Worm (Caenorhabditis elegans) whole organism, late embryonic: Measurements from ENCODE around the gene Y17D7B.3.

Experiments used
- C38D4.7 ChIP-seq: fragments of 200-800 bp; sonication (Bioruptor generic); optimal IDR thresholded peaks from 2 replicates; lab custom pipeline; 2018; ENCODE audit warnings: mild to moderate bottlenecking, missing genetic modification characterization, moderate library complexity, missing compliant biosample characterization
- F13H6.1 ChIP-seq: sonication (generic microtip); optimal IDR thresholded peaks from 2 replicates; lab custom pipeline; 2016; ENCODE audit warnings: missing genetic modification characterization, missing compliant biosample characterization
- K09A11.1 ChIP-seq: sonication (generic microtip); optimal IDR thresholded peaks from 2 replicates; lab custom pipeline; 2017; ENCODE audit warnings: antibody characterized with exemption, mild to moderate bottlenecking, missing genetic modification characterization, missing compliant biosample characterization; ENCODE audit not compliant: insufficient read depth
- Y22D7AL.16 ChIP-seq: sonication (generic microtip); optimal IDR thresholded peaks from 2 replicates; lab custom pipeline; 2016; ENCODE audit warnings: missing genetic modification characterization, missing compliant biosample characterization
- ahr-1 ChIP-seq: sonication (generic microtip); optimal IDR thresholded peaks from 2 replicates; lab custom pipeline; 2016; ENCODE audit warnings: missing genetic modification characterization, missing compliant biosample characterization
- ceh-14 ChIP-seq: sonication (generic microtip); optimal IDR thresholded peaks from 2 replicates; lab custom pipeline; 2016; ENCODE audit warnings: missing genotype, missing genetic modification characterization, missing compliant biosample characterization
- ceh-18 ChIP-seq: sonication (generic microtip); optimal IDR thresholded peaks from 2 replicates; lab custom pipeline; 2016; ENCODE audit warnings: missing genetic modification characterization, missing compliant biosample characterization
- ceh-31 ChIP-seq: sonication (generic microtip); optimal IDR thresholded peaks from 2 replicates; lab custom pipeline; 2016; ENCODE audit warnings: missing genetic modification characterization, missing compliant biosample characterization
- ceh-34 ChIP-seq: sonication (generic microtip); optimal IDR thresholded peaks from 2 replicates; lab custom pipeline; 2016; ENCODE audit warnings: mild to moderate bottlenecking, missing genetic modification characterization, missing compliant biosample characterization
- ceh-45 ChIP-seq: fragments of 200-800 bp; sonication (Bioruptor generic); IDR thresholded peaks from 2 replicates; pipeline ENCODE4 v1.3.6; 2022; ENCODE audit warnings: missing genetic modification reagents, missing genetic modification characterization, missing compliant biosample characterization
- ceh-48 ChIP-seq: sonication (generic microtip); optimal IDR thresholded peaks from 2 replicates; lab custom pipeline; 2016; ENCODE audit warnings: missing genetic modification characterization, inconsistent platforms, missing compliant biosample characterization
- ceh-6 ChIP-seq: fragments of 200-800 bp; sonication (Bioruptor generic); optimal IDR thresholded peaks from 2 replicates; lab custom pipeline; 2018; ENCODE audit warnings: mild to moderate bottlenecking, missing genetic modification characterization, missing compliant biosample characterization
- ceh-9 ChIP-seq: sonication (generic microtip); optimal IDR thresholded peaks from 2 replicates; lab custom pipeline; 2016; ENCODE audit warnings: mild to moderate bottlenecking, missing genetic modification characterization, inconsistent platforms, missing compliant biosample characterization
- dmd-4 ChIP-seq: sonication (generic microtip); optimal IDR thresholded peaks from 2 replicates; lab custom pipeline; 2016; ENCODE audit warnings: borderline replicate concordance, missing genetic modification characterization, missing compliant biosample characterization
- elt-2 ChIP-seq: sonication (generic microtip); optimal IDR thresholded peaks from 2 replicates; lab custom pipeline; 2016; ENCODE audit warnings: missing genetic modification reagents, missing genetic modification characterization, missing compliant biosample characterization
- ets-4 ChIP-seq: sonication (generic microtip); optimal IDR thresholded peaks from 2 replicates; lab custom pipeline; 2016; ENCODE audit warnings: missing genetic modification characterization, missing compliant biosample characterization
- eyg-1 ChIP-seq: sonication (generic microtip); optimal IDR thresholded peaks from 2 replicates; lab custom pipeline; 2016; ENCODE audit warnings: missing genotype, missing genetic modification characterization, missing compliant biosample characterization
- fax-1 ChIP-seq: sonication (generic microtip); optimal IDR thresholded peaks from 2 replicates; lab custom pipeline; 2016; ENCODE audit warnings: missing genotype, missing genetic modification characterization, missing compliant biosample characterization
- fkh-10 ChIP-seq: fragments of 150-350 bp; optimal IDR thresholded peaks from 2 replicates; lab custom pipeline; 2014; ENCODE audit warnings: missing biosample characterization, missing genetic modification reagents, missing genetic modification characterization
- gmeb-2 ChIP-seq: sonication (generic microtip); optimal IDR thresholded peaks from 2 replicates; lab custom pipeline; 2016; ENCODE audit warnings: missing genetic modification characterization, inconsistent platforms, missing compliant biosample characterization
- hlh-13 ChIP-seq: fragments of 200-800 bp; sonication (Bioruptor generic); optimal IDR thresholded peaks from 2 replicates; lab custom pipeline; 2018; ENCODE audit warnings: mild to moderate bottlenecking, missing genetic modification characterization, missing compliant biosample characterization
- hlh-15 ChIP-seq: sonication (generic microtip); optimal IDR thresholded peaks from 2 replicates; lab custom pipeline; 2016; ENCODE audit warnings: missing genetic modification characterization, missing compliant biosample characterization
- hlh-6 ChIP-seq: sonication (generic microtip); optimal IDR thresholded peaks from 2 replicates; lab custom pipeline; 2016; ENCODE audit warnings: missing genotype, missing genetic modification characterization, missing compliant biosample characterization
- lin-11 ChIP-seq: fragments of 200-800 bp; sonication (Bioruptor generic); optimal IDR thresholded peaks from 2 replicates; lab custom pipeline; 2018; ENCODE audit warnings: mild to moderate bottlenecking, missing genetic modification characterization, missing compliant biosample characterization
- mec-3 ChIP-seq: sonication (generic microtip); optimal IDR thresholded peaks from 2 replicates; lab custom pipeline; 2016; ENCODE audit warnings: borderline replicate concordance, missing genetic modification characterization, missing compliant biosample characterization
- nhr-11 ChIP-seq: fragments of 150-350 bp; optimal IDR thresholded peaks from 2 replicates; lab custom pipeline; 2014; ENCODE audit warnings: missing biosample characterization, missing genetic modification characterization
- pat-9 ChIP-seq: fragments of 200-800 bp; sonication (Bioruptor generic); optimal IDR thresholded peaks from 2 replicates; lab custom pipeline; 2018; ENCODE audit warnings: mild to moderate bottlenecking, missing genetic modification characterization, moderate library complexity, missing compliant biosample characterization
- pha-4 ChIP-seq: fragments of 150-350 bp; optimal IDR thresholded peaks from 2 replicates; lab custom pipeline; 2018; ENCODE audit warnings: missing biosample characterization, missing genetic modification reagents, missing genetic modification characterization
- pqm-1 ChIP-seq: sonication (generic microtip); optimal IDR thresholded peaks from 2 replicates; lab custom pipeline; 2016; ENCODE audit warnings: missing genetic modification characterization, missing compliant biosample characterization
- pros-1 ChIP-seq: fragments of 150-350 bp; optimal IDR thresholded peaks from 2 replicates; lab custom pipeline; 2014; ENCODE audit warnings: missing biosample characterization, missing genetic modification reagents, missing genetic modification characterization
- rnt-1 ChIP-seq: sonication (generic microtip); optimal IDR thresholded peaks from 2 replicates; lab custom pipeline; 2016; ENCODE audit warnings: missing genetic modification characterization, missing compliant biosample characterization
- sox-2 ChIP-seq: fragments of 200-800 bp; sonication (Bioruptor generic); IDR thresholded peaks from 2 replicates; pipeline ENCODE4 v1.3.6; 2022; ENCODE audit warnings: missing genetic modification reagents, missing genetic modification characterization, missing compliant biosample characterization
- sox-4 ChIP-seq: sonication (generic microtip); optimal IDR thresholded peaks from 2 replicates; lab custom pipeline; 2017; ENCODE audit warnings: mild to moderate bottlenecking, missing genetic modification characterization, inconsistent platforms, missing compliant biosample characterization
- syd-9 ChIP-seq: sonication (generic microtip); optimal IDR thresholded peaks from 2 replicates; lab custom pipeline; 2016; ENCODE audit warnings: mild to moderate bottlenecking, missing genetic modification characterization, moderate library complexity, missing compliant biosample characterization
- tbx-7 ChIP-seq: sonication (generic microtip); optimal IDR thresholded peaks from 2 replicates; lab custom pipeline; 2016; ENCODE audit warnings: missing genotype, missing genetic modification characterization, missing compliant biosample characterization
- ttx-3 ChIP-seq: sonication (generic microtip); optimal IDR thresholded peaks from 2 replicates; lab custom pipeline; 2016; ENCODE audit warnings: missing genetic modification reagents, missing genetic modification characterization, missing compliant biosample characterization
- unc-42 ChIP-seq: sonication (generic microtip); optimal IDR thresholded peaks from 2 replicates; lab custom pipeline; 2016; ENCODE audit warnings: missing genotype, missing genetic modification characterization, missing compliant biosample characterization
- unc-55 ChIP-seq: sonication (generic microtip); optimal IDR thresholded peaks from 2 replicates; lab custom pipeline; 2017; ENCODE audit warnings: missing biosample characterization, missing genetic modification reagents, missing genetic modification characterization
- unc-86 ChIP-seq: sonication (generic microtip); optimal IDR thresholded peaks from 2 replicates; lab custom pipeline; 2016; ENCODE audit warnings: missing genetic modification characterization, missing compliant biosample characterization
- zip-5 ChIP-seq: sonication (generic microtip); optimal IDR thresholded peaks from 2 replicates; lab custom pipeline; 2016; ENCODE audit warnings: missing genetic modification characterization, missing compliant biosample characterization

The Y17D7B.3 gene

DNA sequence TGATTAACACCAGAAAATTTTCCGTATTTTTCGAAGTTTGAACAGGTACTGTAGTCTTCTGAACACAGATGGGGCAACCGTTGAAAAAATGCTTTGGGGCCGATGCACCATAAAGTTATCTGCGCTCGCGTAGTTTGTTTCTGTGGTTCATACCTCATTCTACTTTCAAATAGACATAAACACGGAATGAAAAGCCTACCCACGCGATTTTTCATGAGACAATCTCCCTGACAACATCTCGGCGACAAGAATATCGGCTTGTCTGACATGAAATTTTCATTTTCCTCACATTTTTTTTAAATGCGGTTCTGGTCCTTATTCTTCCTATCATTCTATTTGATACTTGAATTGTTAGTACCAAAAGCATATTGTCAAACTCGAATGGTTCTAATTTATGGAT, 13.8 kb downstream of the Y17D7B.3 start, which contains the start of gene clec-257:
TSS of gene clec-257 (plus strand) at position 301 of the 400 bp plus-strand sequence.
- no peak for TF ChIP-seq sox-4 (tag; lab: Kevin White, UChicago)
- no peak for TF ChIP-seq elt-2 (tag; lab: Kevin White, UChicago)
- TF ChIP-seq syd-9 (tag; lab: Kevin White, UChicago), result no peak
- no peak for TF ChIP-seq hlh-15 (tag; lab: Kevin White, UChicago)
- TF ChIP-seq fax-1 (tag; lab: Kevin White, UChicago), result no peak
- no peak for TF ChIP-seq ceh-9 (tag; lab: Kevin White, UChicago)
- no peak for TF ChIP-seq ceh-45
- TF ChIP-seq pha-4 (tag; lab: Kevin White, UChicago), result no peak
- TF ChIP-seq nhr-11 (tag; lab: Kevin White, UChicago), result no peak
- no peak for TF ChIP-seq hlh-6 (tag; lab: Kevin White, UChicago)
- TF ChIP-seq ceh-14 (tag; lab: Kevin White, UChicago), result no peak
- no peak for TF ChIP-seq unc-86 (tag; lab: Kevin White, UChicago)
- TF ChIP-seq tbx-7 (tag; lab: Kevin White, UChicago), result no peak
- TF ChIP-seq pat-9, result no peak

DNA sequence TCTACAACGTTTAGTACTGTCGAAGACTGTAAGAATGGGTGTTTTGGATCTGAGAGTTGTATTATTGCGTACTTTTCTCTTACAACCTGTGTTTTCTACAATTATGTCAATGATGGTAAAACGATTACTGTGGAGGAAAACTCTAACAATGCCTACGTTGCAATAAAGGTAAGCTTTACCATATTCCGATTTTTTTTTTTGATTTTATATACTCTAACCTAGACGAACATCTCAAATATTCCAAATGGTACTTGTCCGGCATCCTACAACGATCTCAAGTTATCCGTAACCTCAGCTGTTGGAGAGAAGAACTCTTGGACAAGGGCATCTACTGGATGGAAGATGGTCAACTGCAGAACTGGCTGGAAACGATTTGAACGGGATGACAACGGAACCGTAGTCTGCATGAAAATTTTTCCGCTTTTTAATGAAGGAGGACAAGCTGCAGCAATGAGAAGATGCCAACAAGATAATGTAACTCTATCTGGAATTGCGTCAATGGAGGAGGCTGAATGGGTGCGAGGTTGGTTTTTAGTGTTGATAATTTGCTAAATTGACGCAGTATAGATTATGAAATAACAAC, 14.7 kb downstream of the Y17D7B.3 start:
- no peak for TF ChIP-seq ahr-1 (tag; lab: Kevin White, UChicago)
- no peak for TF ChIP-seq sox-4 (tag; lab: Kevin White, UChicago)
- no peak for TF ChIP-seq F13H6.1 (tag; lab: Kevin White, UChicago)
- no peak for TF ChIP-seq pha-4 (tag; lab: Kevin White, UChicago)
- no peak for TF ChIP-seq ceh-34 (tag; lab: Kevin White, UChicago)
- TF ChIP-seq ceh-18, result no peak

DNA sequence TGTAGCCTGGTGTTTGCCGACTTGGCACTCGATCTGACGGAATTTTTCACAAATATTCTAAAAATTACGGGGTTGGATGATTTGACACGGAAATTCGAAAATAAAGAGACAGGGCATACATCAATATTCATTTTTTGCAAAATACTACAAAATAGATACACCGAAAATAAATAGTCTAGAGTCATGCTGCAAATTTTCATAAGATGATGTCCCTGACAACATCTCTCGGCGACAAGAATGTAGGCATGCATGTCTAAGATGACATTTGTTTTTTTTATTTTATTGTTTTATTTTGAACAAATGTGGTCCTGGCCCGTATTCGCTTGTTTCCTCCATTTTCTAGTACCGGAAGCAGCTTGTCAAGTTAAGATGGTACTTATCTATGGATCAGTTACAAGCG, 15.2 kb downstream of the Y17D7B.3 start, which contains the start of gene clec-256:
TSS of gene clec-256 (plus strand) at position 301 of the 400 bp plus-strand sequence.
- TF ChIP-seq unc-55 (GFP tag; lab: Kevin White, UChicago) (no peak), tbx-7 (tag; lab: Kevin White, UChicago) (no peak), hlh-13 (no peak), K09A11.1 (no peak)

DNA sequence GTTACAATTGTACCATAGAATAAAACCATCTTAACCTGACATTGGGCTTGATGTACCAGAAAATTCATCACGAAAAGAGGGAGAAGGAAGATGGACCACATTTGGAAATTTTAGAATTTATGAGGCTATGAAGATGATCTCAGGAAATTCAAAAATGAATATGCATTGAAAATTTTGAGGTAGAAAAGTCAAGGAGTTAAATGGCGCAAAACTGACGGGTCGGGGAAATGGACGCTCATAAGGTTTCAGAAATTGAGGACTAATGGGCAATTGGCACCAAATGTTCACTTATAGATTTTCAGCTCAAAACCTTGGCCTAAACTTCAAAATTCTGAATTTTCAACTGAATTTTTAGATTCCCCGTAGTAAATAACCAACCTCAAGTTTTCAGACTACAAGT, 16.0 kb downstream of the Y17D7B.3 start, which contains the start of gene clec-255:
TSS of gene clec-255 (minus strand) at position 101 of the 400 bp plus-strand sequence.
- no peak for TF ChIP-seq gmeb-2 (tag; lab: Kevin White, UChicago)
- no peak for TF ChIP-seq fax-1 (tag; lab: Kevin White, UChicago)
- no peak for TF ChIP-seq ceh-14 (tag; lab: Kevin White, UChicago)
- TF ChIP-seq pqm-1 (tag; lab: Kevin White, UChicago), result no peak
- no peak for TF ChIP-seq ceh-6
- TF ChIP-seq Y22D7AL.16 (tag; lab: Kevin White, UChicago), result no peak
- no peak for TF ChIP-seq sox-4 (tag; lab: Kevin White, UChicago)
- TF ChIP-seq rnt-1 (tag; lab: Kevin White, UChicago), result no peak
- no peak for TF ChIP-seq zip-5 (tag; lab: Kevin White, UChicago)
- TF ChIP-seq hlh-15 (tag; lab: Kevin White, UChicago), result no peak
- TF ChIP-seq ceh-18, result no peak
- no peak for TF ChIP-seq pros-1 (tag; lab: Kevin White, UChicago)
- TF ChIP-seq unc-42, result no peak
- TF ChIP-seq, all 69 proteins: peak for 0

DNA sequence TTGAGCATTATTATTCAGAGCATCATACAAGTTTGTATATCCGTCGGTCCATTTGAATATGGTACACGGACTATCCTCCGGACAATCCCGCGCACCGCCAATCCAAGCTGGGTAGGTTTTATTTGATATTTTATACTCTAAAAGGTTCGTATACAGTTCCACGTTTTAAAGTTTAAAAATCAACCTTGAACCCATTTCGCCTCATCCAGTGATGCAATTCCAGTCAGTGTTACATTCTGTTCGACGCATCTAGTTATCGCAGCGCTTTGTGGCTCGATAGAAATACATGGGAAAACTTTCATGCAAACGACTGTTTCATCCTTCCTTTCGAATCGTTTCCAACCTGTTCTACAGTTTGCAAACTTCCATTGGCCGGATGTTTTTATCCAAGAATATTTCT, 16.7 kb downstream of the Y17D7B.3 start:
- TF ChIP-seq rnt-1 (tag; lab: Kevin White, UChicago) (no peak), ceh-18 (no peak), ceh-48 (tag; lab: Kevin White, UChicago) (no peak), sox-2 (GFP tag; lab: Robert Waterston, UW) (no peak), C38D4.7 (GFP tag; lab: Kevin White, UChicago) (no peak), ceh-31 (tag; lab: Kevin White, UChicago) (no peak), fkh-10 (GFP tag; lab: Kevin White, UChicago) (no peak), ttx-3 (no peak), dmd-4 (tag; lab: Kevin White, UChicago) (no peak), unc-86 (tag; lab: Kevin White, UChicago) (no peak), mec-3 (no peak), eyg-1 (tag; lab: Kevin White, UChicago) (no peak), gmeb-2 (tag; lab: Kevin White, UChicago) (no peak), ets-4 (no peak), lin-11 (no peak), ceh-9 (tag; lab: Kevin White, UChicago) (no peak)
